Worm (Caenorhabditis elegans) whole organism, early embryonic: ENCODE results near the gene C03B1.5.

Experiments
- aly-1 ChIP-seq: sonication (generic microtip); optimal IDR thresholded peaks from 2 replicates; lab custom pipeline; 2016; ENCODE audit warnings: missing genetic modification characterization, missing compliant biosample characterization
- ama-1 ChIP-seq: fragments of 150-350 bp; optimal IDR thresholded peaks from 2 replicates; lab custom pipeline; 2014
- ets-7 ChIP-seq: sonication (generic microtip); optimal IDR thresholded peaks from 2 replicates; lab custom pipeline; 2016; ENCODE audit warnings: missing genotype, missing genetic modification characterization, missing compliant biosample characterization
- hmbx-1 ChIP-seq: sonication (generic microtip); optimal IDR thresholded peaks from 2 replicates; lab custom pipeline; 2016; ENCODE audit warnings: mild to moderate bottlenecking, missing genetic modification characterization, missing compliant biosample characterization
- hmg-4 ChIP-seq: fragments of 200-800 bp; sonication (Bioruptor generic); optimal IDR thresholded peaks from 2 replicates; lab custom pipeline; 2018; ENCODE audit warnings: mild to moderate bottlenecking, missing genetic modification characterization, missing compliant biosample characterization
- sea-1 ChIP-seq: fragments of 200-800 bp; sonication (Bioruptor generic); conservative IDR thresholded peaks from 2 replicates; pipeline ENCODE4 v1.3.6; 2022; ENCODE audit warnings: missing genetic modification characterization, missing compliant biosample characterization
- tbx-11 ChIP-seq: fragments of 200-800 bp; sonication (Bioruptor generic); IDR thresholded peaks from 2 replicates; pipeline ENCODE4 v1.3.6; 2022; ENCODE audit warnings: missing genetic modification characterization, missing compliant biosample characterization
- tbx-37 ChIP-seq: fragments of 200-800 bp; sonication (Bioruptor generic); conservative IDR thresholded peaks from 2 replicates; pipeline ENCODE4 v1.3.6; 2022; ENCODE audit warnings: missing genetic modification reagents, missing genetic modification characterization, missing compliant biosample characterization
- tra-4 ChIP-seq: sonication (generic microtip); optimal IDR thresholded peaks from 2 replicates; lab custom pipeline; 2017; ENCODE audit warnings: missing genetic modification characterization, missing compliant biosample characterization

DNA sequence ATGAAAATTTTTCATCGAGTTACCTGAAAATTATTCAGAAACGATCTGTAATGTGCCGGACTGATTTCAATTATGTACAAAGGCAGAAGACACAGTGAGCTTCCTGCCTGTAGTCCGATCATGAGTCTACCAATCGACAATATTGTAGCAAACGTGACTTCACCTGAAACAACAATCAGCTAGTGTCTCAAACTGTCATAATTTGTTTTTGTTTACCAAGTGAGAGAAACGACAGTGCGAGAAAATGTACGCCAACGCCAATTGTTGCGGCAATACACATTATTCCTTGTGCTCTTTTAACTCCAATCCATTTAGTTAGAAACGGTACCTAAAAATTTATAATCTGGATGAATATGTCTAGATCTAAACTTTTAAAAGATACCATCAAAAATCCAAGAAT lies 18.0 kb upstream of the C03B1.5 start:
- TF ChIP-seq hmbx-1 (tag; lab: Kevin White, UChicago) (no peak), aly-1 (tag; lab: Kevin White, UChicago) (no peak), ama-1 (lab: Kevin White, UChicago) (no peak), tbx-37 (GFP tag; lab: Robert Waterston, UW) (no peak), hmg-4 (GFP tag; lab: Kevin White, UChicago) (no peak), ets-7 (tag; lab: Kevin White, UChicago) (no peak), sea-1 (no peak), tbx-11 (GFP tag; lab: Robert Waterston, UW) (no peak), tra-4 (tag; lab: Kevin White, UChicago) (no peak)
